Worm (Caenorhabditis elegans): ENCODE results near the gene capa-1.
A peak's percentile ranks its signal among the peaks of the same experiment; 100 is the strongest.

capa-1 gene

DNA sequence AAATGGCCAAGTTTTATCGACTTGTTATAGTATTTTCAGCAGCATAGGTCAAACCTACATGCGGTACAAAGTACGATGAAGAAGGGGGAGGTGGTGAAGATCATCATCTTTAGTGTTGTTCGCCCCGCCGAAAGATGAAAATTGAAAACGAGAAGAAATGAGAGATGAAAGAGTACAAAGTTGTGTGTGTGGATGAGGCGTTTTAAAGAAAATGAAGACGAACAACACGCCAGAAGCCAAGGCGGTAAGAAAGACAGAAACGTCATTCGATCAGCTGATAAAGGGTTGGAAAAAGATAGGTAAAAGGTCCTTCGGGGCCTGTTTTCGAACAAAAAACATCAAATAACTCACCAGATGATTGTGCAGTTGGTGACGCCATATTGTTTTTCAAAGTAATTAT is 24.7 kb downstream of the capa-1 start:
- TF ChIP-seq hsf-1 (GFP tag; IDR thresholded peaks at IDR 0.05) (no peak), dox-1 (GFP tag; IDR thresholded peaks at IDR 0.05) (0 out of 2 replicates have a peak, but pooled peaks have one; percentile 40), Y53G8AR.9 (GFP tag; conservative IDR thresholded peaks at IDR 0.05) (no peak)

- TF ChIP-seq zfh-2 (GFP tag; conservative IDR thresholded peaks at IDR 0.05) (no peak), madf-3 (GFP tag; IDR thresholded peaks at IDR 0.05) (no peak), snpc-1.1 (tag; optimal IDR thresholded peaks at IDR 0.05; ENCODE audit: insufficient read depth) (no peak), ztf-25 (GFP tag; IDR thresholded peaks at IDR 0.05) (no peak), mxl-1 (tag; optimal IDR thresholded peaks at IDR 0.05) (no peak), ztf-26 (tag; optimal IDR thresholded peaks at IDR 0.05) (no peak), K12H6.12 (tag; optimal IDR thresholded peaks at IDR 0.05) (no peak), hlh-12 (tag; optimal IDR thresholded peaks at IDR 0.05) (no peak), him-1 (tag; optimal IDR thresholded peaks at IDR 0.05) (no peak), Y53F4B.3 (GFP tag; IDR thresholded peaks at IDR 0.05) (no peak), egl-18 (GFP tag; IDR thresholded peaks at IDR 0.05) (no peak), F22D6.2 (tag; optimal IDR thresholded peaks at IDR 0.05) (no peak), rcor-1 (GFP tag; IDR thresholded peaks at IDR 0.05) (no peak), mes-4 (tag; optimal IDR thresholded peaks at IDR 0.05) (no peak), pha-4 (tag; optimal IDR thresholded peaks at IDR 0.05) (no peak), F10E7.11 (tag; optimal IDR thresholded peaks at IDR 0.05) (no peak), cebp-1 (GFP tag; IDR thresholded peaks at IDR 0.05) (no peak), cebp-1 (tag; optimal IDR thresholded peaks at IDR 0.05) (no peak), hmg-20 (GFP tag; IDR thresholded peaks at IDR 0.05) (no peak), mcd-1 (GFP tag; IDR thresholded peaks at IDR 0.05) (no peak)
These were observed 25.3 kb downstream of the capa-1 start, which contains the start of gene acs-17 for ce11 chrX:5944488-5944887. acs-17 (minus strand) TSS chrX:5944510.

ce11 chrX:5948769-5949168 is 29.6 kb downstream of the capa-1 start, which contains the start of gene mig-23:
mig-23 (minus strand) TSS chrX:5948869.
- TF ChIP-seq rpc-1 (optimal IDR thresholded peaks at IDR 0.05) (no peak), rpc-1 (tag; optimal IDR thresholded peaks at IDR 0.05) (no peak), ekl-4 (GFP tag; IDR thresholded peaks at IDR 0.05) (no peak), nhr-179 (tag; optimal IDR thresholded peaks at IDR 0.05) (no peak), bed-2 (GFP tag; IDR thresholded peaks at IDR 0.05) (no peak), fkh-3 (tag; optimal IDR thresholded peaks at IDR 0.05) (no peak), lsl-1 (GFP tag; optimal IDR thresholded peaks at IDR 0.05) (no peak)

ce11 chrX:5953174-5953573 is 34.0 kb downstream of the capa-1 start, which contains the start of the genes R07E4.5 and R07E4.3:
R07E4.5 (minus strand) TSS chrX:5953174.
R07E4.3 (plus strand) TSS chrX:5953458.
- TF ChIP-seq ceh-58 (GFP tag; IDR thresholded peaks at IDR 0.05), result no peak
- TF ChIP-seq F33H1.4 (GFP tag; IDR thresholded peaks at IDR 0.05), result peak; percentile 72
- TF ChIP-seq D2030.7 (GFP tag; IDR thresholded peaks at IDR 0.05), result no peak
- no peak for TF ChIP-seq lin-54 (GFP tag; optimal IDR thresholded peaks at IDR 0.05)
- peak; percentile 26 for TF ChIP-seq ZK185.1 (tag; optimal IDR thresholded peaks at IDR 0.05; ENCODE audit: poor library complexity, severe bottlenecking)
- peak; percentile 93 for TF ChIP-seq mcd-1 (GFP tag; IDR thresholded peaks at IDR 0.05)
- peak; percentile 38 for TF ChIP-seq nhr-80 (tag; optimal IDR thresholded peaks at IDR 0.05)
- TF ChIP-seq F23B12.7 (tag; optimal IDR thresholded peaks at IDR 0.05; ENCODE audit: insufficient read depth), result peak; percentile 1
- TF ChIP-seq attf-5 (GFP tag; optimal IDR thresholded peaks at IDR 0.05), result peak; percentile 31
- peak; percentile 31 for TF ChIP-seq pha-4 (tag; optimal IDR thresholded peaks at IDR 0.05)

Measured in whole organism, young adult.